Fruit fly (Drosophila melanogaster): ENCODE data around the gene CG4213.

DNA sequence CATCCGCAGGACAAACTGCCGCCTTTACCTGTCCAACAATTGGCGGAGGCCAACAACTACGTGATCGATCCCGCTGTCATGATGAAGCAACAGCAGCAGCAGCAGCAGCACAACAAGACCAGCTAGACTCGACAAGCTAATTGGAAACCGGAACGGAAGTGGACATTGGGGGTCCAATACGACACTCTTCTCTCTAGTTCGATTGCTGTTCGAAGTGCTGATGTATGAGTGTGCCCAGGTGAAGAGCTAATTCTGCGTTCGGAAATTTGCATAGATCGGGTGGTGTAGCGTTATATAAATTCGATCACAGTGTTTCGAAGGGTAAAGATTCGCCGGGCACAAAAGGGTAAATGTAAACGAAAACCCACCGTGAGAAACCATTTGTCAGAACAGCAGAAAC, 45.1 kb upstream of the CG4213 start:
- no peak for TF ChIP-seq Myc (optimal IDR thresholded peaks at IDR 0.05)
- TF ChIP-seq h (optimal IDR thresholded peaks at IDR 0.05), result no peak
